Worm (Caenorhabditis elegans): Measurements from ENCODE around the gene pals-26.

- no peak for TF ChIP-seq cog-1 (tag; optimal IDR thresholded peaks at IDR 0.05)
- no peak for TF ChIP-seq flt-1 (GFP tag; IDR thresholded peaks at IDR 0.05)
- no peak for TF ChIP-seq ztf-23 (GFP tag; IDR thresholded peaks at IDR 0.05)
- TF ChIP-seq ref-1 (GFP tag; conservative IDR thresholded peaks at IDR 0.05) = no peak
- no peak for TF ChIP-seq ztf-29 (GFP tag; IDR thresholded peaks at IDR 0.05)
- no peak for TF ChIP-seq tab-1 (GFP tag; IDR thresholded peaks at IDR 0.05)
Measured at ce11 chrIII:4358345-4358744, 16.6 kb upstream of the pals-26 start.

Measured in whole organism, midembryonic.